Worm (Caenorhabditis elegans) whole organism, L1 larva: Measurements from ENCODE around the gene sri-60.
A peak's percentile ranks its signal among the peaks of the same experiment; 100 is the strongest.

Source experiments
- C04F5.9 ChIP-seq: sonication (generic microtip); optimal IDR thresholded peaks from 2 replicates; lab custom pipeline; 2016; ENCODE audit warnings: missing genetic modification characterization, missing compliant biosample characterization
- C16A3.4 ChIP-seq: fragments of 150-350 bp; optimal IDR thresholded peaks from 2 replicates; lab custom pipeline; 2014; ENCODE audit warnings: missing biosample characterization, missing genetic modification characterization
- C34B4.2 ChIP-seq: sonication (generic microtip); optimal IDR thresholded peaks from 2 replicates; lab custom pipeline; 2017; ENCODE audit warnings: mild to moderate bottlenecking, missing genetic modification characterization, missing compliant biosample characterization
- ama-1 ChIP-seq: fragments of 150-350 bp; optimal IDR thresholded peaks from 2 replicates; lab custom pipeline; 2014
- ceh-8 ChIP-seq: fragments of 200-800 bp; sonication (Bioruptor generic); optimal IDR thresholded peaks from 2 replicates; lab custom pipeline; 2018; ENCODE audit warnings: mild to moderate bottlenecking, missing genetic modification characterization, moderate library complexity, missing compliant biosample characterization
- ceh-82 ChIP-seq, 3 experiments: fragments of 150-350 bp in 1 of 3; sonication (generic microtip) in 2 of 3; optimal IDR thresholded peaks; 2 replicates each; lab custom pipeline; 2014 to 2017; ENCODE audit warnings: missing biosample characterization in 3 of 3, missing genetic modification characterization in 3 of 3
- ceh-88 ChIP-seq: fragments of 200-800 bp; sonication (Bioruptor generic); IDR thresholded peaks from 2 replicates; pipeline ENCODE4 v1.3.6; 2022; ENCODE audit warnings: missing genetic modification characterization, missing compliant biosample characterization
- efl-1 ChIP-seq, 4 experiments: fragments of 150-350 bp; optimal IDR thresholded peaks in 3 of 4; peaks in 1 of 4; 1 replicate in 1 of 4; 2 replicates in 3 of 4; lab custom pipeline; 2014; ENCODE audit warnings: missing biosample characterization in 2 of 4, missing genetic modification characterization in 2 of 4, missing genetic modification reagents in 2 of 4
- elt-2 ChIP-seq: sonication (generic microtip); optimal IDR thresholded peaks from 2 replicates; lab custom pipeline; 2016; ENCODE audit warnings: missing genetic modification characterization, mild to moderate bottlenecking, inconsistent platforms, missing compliant biosample characterization, missing genetic modification reagents
- fos-1 ChIP-seq: fragments of 150-350 bp; optimal IDR thresholded peaks from 2 replicates; lab custom pipeline; 2014; ENCODE audit warnings: missing biosample characterization, missing genetic modification characterization
- hlh-4 ChIP-seq: sonication (generic microtip); optimal IDR thresholded peaks from 2 replicates; lab custom pipeline; 2016; ENCODE audit warnings: mild to moderate bottlenecking, missing genetic modification characterization, missing compliant biosample characterization
- hpl-2 ChIP-seq: fragments of 150-350 bp; optimal IDR thresholded peaks from 2 replicates; lab custom pipeline; 2014; ENCODE audit warnings: missing biosample characterization, missing genetic modification reagents, missing genetic modification characterization
- irx-1 ChIP-seq: sonication (generic microtip); optimal IDR thresholded peaks from 2 replicates; lab custom pipeline; 2016; ENCODE audit warnings: missing genetic modification characterization, missing compliant biosample characterization
- lin-13 ChIP-seq: fragments of 150-350 bp; optimal IDR thresholded peaks from 2 replicates; lab custom pipeline; 2014; ENCODE audit warnings: missing biosample characterization, missing genetic modification reagents, missing genetic modification characterization
- lin-14 ChIP-seq: fragments of 200-800 bp; sonication (Bioruptor generic); optimal IDR thresholded peaks from 2 replicates; lab custom pipeline; 2018; ENCODE audit warnings: mild to moderate bottlenecking, missing genetic modification characterization, moderate library complexity, missing compliant biosample characterization
- lin-35 ChIP-seq, 2 experiments: fragments of 150-350 bp; optimal IDR thresholded peaks; 2 replicates each; lab custom pipeline; 2014; ENCODE audit warnings: missing biosample characterization in 2 of 2, missing genetic modification characterization in 2 of 2, missing genetic modification reagents in 2 of 2
- lin-39 ChIP-seq: fragments of 150-350 bp; optimal IDR thresholded peaks from 2 replicates; lab custom pipeline; 2014; ENCODE audit warnings: missing biosample characterization, missing genetic modification reagents, missing genetic modification characterization
- lsy-2 ChIP-seq, 2 experiments: fragments of 150-350 bp; optimal IDR thresholded peaks; 2 replicates each; lab custom pipeline; 2014; ENCODE audit warnings: missing biosample characterization in 2 of 2, missing genetic modification characterization in 2 of 2
- mef-2 ChIP-seq: fragments of 150-350 bp; optimal IDR thresholded peaks from 2 replicates; lab custom pipeline; 2014; ENCODE audit warnings: missing biosample characterization, missing genetic modification characterization
- mep-1 ChIP-seq: fragments of 150-350 bp; optimal IDR thresholded peaks from 2 replicates; lab custom pipeline; 2014; ENCODE audit warnings: missing biosample characterization, missing genetic modification characterization
- nhr-11 ChIP-seq: fragments of 150-350 bp; optimal IDR thresholded peaks from 2 replicates; lab custom pipeline; 2014; ENCODE audit warnings: missing biosample characterization, missing genetic modification characterization
- nhr-19 ChIP-seq: fragments of 200-800 bp; sonication (Bioruptor generic); conservative IDR thresholded peaks from 2 replicates; pipeline ENCODE4 v1.3.6; 2022; ENCODE audit warnings: missing genetic modification characterization, missing compliant biosample characterization
- nhr-28 ChIP-seq: fragments of 150-350 bp; optimal IDR thresholded peaks from 2 replicates; lab custom pipeline; 2014; ENCODE audit warnings: missing biosample characterization, missing genetic modification characterization
- nhr-47 ChIP-seq: sonication (generic microtip); optimal IDR thresholded peaks from 2 replicates; lab custom pipeline; 2016; ENCODE audit warnings: mild to moderate bottlenecking, missing genetic modification characterization, moderate library complexity, missing compliant biosample characterization
- nhr-76 ChIP-seq: sonication (generic microtip); optimal IDR thresholded peaks from 2 replicates; lab custom pipeline; 2017; ENCODE audit warnings: missing biosample characterization, missing genetic modification characterization
- pax-3 ChIP-seq: fragments of 200-800 bp; sonication (Bioruptor generic); optimal IDR thresholded peaks from 2 replicates; lab custom pipeline; 2018; ENCODE audit warnings: mild to moderate bottlenecking, missing genetic modification characterization, moderate library complexity, missing compliant biosample characterization
- rnt-1 ChIP-seq: sonication (generic microtip); optimal IDR thresholded peaks from 2 replicates; lab custom pipeline; 2016; ENCODE audit warnings: mild to moderate bottlenecking, missing genetic modification characterization, moderate library complexity, missing compliant biosample characterization
- snpc-4 ChIP-seq: fragments of 150-350 bp; optimal IDR thresholded peaks from 2 replicates; lab custom pipeline; 2014; ENCODE audit warnings: missing biosample characterization, missing genetic modification characterization
- swsn-7 ChIP-seq: sonication (generic microtip); optimal IDR thresholded peaks from 2 replicates; lab custom pipeline; 2016; ENCODE audit warnings: missing genetic modification characterization, missing compliant biosample characterization
- tbx-2 ChIP-seq: sonication (generic microtip); optimal IDR thresholded peaks from 2 replicates; lab custom pipeline; 2016; ENCODE audit warnings: missing genetic modification characterization, missing compliant biosample characterization
- tlp-1 ChIP-seq: fragments of 150-350 bp; optimal IDR thresholded peaks from 2 replicates; lab custom pipeline; 2014; ENCODE audit warnings: missing biosample characterization, missing genetic modification characterization
- unc-130 ChIP-seq: fragments of 150-350 bp; optimal IDR thresholded peaks from 2 replicates; lab custom pipeline; 2017; ENCODE audit warnings: missing biosample characterization, missing genetic modification characterization, inconsistent platforms
- unc-30 ChIP-seq: sonication (generic microtip); optimal IDR thresholded peaks from 2 replicates; lab custom pipeline; 2017; ENCODE audit warnings: missing biosample characterization, missing genetic modification characterization
- zip-4 ChIP-seq: fragments of 200-800 bp; sonication (Bioruptor generic); optimal IDR thresholded peaks from 2 replicates; lab custom pipeline; 2018; ENCODE audit warnings: mild to moderate bottlenecking, missing genetic modification characterization, moderate library complexity, missing compliant biosample characterization
- ztf-11 ChIP-seq, 2 experiments: sonication (generic microtip); optimal IDR thresholded peaks; 2 replicates each; lab custom pipeline; 2016 to 2017; ENCODE audit warnings: missing genetic modification characterization in 2 of 2, missing biosample characterization in 1 of 2, missing compliant biosample characterization in 1 of 2
- ztf-4 ChIP-seq: fragments of 150-350 bp; optimal IDR thresholded peaks from 2 replicates; lab custom pipeline; 2014; ENCODE audit warnings: missing biosample characterization, missing genetic modification characterization

sri-60 gene

DNA sequence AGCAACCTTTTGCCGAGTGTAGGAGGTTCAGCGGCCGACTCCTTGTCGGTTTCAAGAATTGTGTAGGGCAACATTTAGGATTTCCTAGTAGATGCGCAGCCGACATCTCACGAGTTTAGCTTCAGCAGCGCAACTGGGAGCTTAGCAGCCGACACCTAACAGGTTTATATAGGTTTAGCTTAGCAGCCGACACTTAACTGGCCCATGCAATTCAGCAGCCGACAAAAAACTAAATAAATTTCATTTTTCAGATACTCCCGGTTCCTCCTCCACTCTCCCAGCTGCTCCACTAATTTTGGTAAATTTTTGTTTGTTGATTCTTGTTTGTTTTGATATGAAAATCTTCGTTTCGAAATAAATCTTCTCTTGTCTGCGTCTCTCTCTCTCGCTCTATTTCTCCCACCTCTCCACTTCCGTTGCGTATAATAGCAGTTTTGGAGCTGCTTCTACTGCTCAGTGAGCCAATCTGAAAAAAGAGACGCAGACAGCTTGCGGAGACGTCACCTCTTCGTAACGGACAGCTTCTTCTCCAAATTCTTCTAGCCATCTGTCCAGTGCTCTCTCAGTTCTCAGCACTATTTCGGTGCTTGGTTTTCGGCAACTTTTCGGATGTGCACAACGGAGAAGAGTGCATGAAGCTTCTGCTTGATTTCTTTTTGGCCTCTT lies 45.4 kb upstream of the sri-60 start (continued):
- TF ChIP-seq unc-30 (tag; lab: Kevin White, UChicago): no peak
- TF ChIP-seq nhr-19: peak; percentile 16
- TF ChIP-seq, all 84 proteins: peak for 30

DNA sequence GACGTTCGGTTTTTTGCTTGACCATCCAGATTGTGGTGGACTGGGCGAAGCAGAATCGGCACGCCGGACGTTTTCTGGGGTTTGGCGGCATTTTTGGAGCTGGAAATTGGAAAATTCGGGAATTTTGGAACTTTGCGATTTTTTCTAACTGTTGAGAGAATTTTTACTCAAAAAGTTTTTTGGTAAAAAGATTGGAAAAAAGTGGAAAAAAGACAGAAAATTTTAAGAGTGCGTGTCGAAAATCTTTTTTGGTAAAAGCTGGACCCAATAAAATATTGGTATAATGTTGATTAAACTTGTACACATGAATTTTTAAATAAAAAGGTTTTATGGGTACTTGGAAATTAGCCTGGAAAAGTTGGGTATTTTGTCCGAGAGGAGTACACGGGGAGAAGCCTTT lies 39.6 kb upstream of the sri-60 start, which contains the start of gene T05A8.7:
TSS of gene T05A8.7 (minus strand) at position 101 of the 400 bp plus-strand sequence.
- TF ChIP-seq pax-3 (tag; lab: Kevin White, UChicago) (no peak), lin-39 (tag; lab: Kevin White, UChicago) (no peak), ceh-82 (tag; optimal IDR thresholded peaks at IDR 0.05; lab: Kevin White, UChicago) (no peak), lsy-2 (tag; optimal IDR thresholded peaks at IDR 0.05; lab: Kevin White, UChicago) (no peak), fos-1 (tag; lab: Kevin White, UChicago) (no peak), nhr-76 (tag; lab: Kevin White, UChicago) (no peak), elt-2 (no peak), unc-30 (tag; lab: Kevin White, UChicago) (no peak), lin-35 (GFP tag; optimal IDR thresholded peaks at IDR 0.05; lab: Kevin White, UChicago) (no peak), C04F5.9 (tag; lab: Kevin White, UChicago) (no peak), ztf-4 (tag; lab: Kevin White, UChicago) (no peak), hpl-2 (GFP tag; lab: Kevin White, UChicago) (no peak), swsn-7 (no peak), hlh-4 (no peak), ztf-11 (tag; optimal IDR thresholded peaks at IDR 0.05; lab: Kevin White, UChicago) (no peak), ceh-88 (GFP tag; lab: Robert Waterston, UW) (no peak), lin-13 (no peak), tlp-1 (tag; lab: Kevin White, UChicago) (no peak), lin-14 (no peak)

DNA sequence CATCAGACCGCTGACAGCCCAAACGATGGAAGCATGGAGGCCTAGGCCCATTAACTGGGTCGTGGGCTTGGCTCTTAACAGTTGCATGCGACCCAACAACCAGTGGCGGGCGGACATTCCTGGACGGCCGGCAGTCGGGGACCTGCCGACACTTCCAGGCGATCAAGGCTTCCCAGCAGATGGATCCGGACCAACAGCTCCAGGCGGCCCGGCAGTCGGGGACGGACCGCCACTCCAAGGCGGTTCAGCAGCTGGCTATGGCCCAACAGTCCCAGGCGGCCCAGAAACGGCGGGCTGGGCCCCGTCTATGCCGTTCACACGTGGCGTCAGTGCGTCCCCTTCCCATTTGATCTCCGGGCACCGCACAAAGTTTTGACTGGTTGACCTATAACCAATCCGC lies 38.7 kb upstream of the sri-60 start:
- TF ChIP-seq hlh-4 (no peak), ceh-8 (GFP tag; lab: Kevin White, UChicago) (peak; percentile 21), unc-30 (tag; lab: Kevin White, UChicago) (no peak), mep-1 (no peak)

ce11 chrII:2739619-2740018 lies 37.0 kb upstream of the sri-60 start, which contains the start of gene T05A8.6:
T05A8.6 (minus strand) TSS chrII:2739719.
- TF ChIP-seq snpc-4 (tag; lab: Kevin White, UChicago) (no peak), tbx-2 (tag; lab: Kevin White, UChicago) (no peak), ztf-4 (tag; lab: Kevin White, UChicago) (no peak), C16A3.4 (tag; lab: Kevin White, UChicago) (no peak), zip-4 (GFP tag; lab: Kevin White, UChicago) (no peak), rnt-1 (tag; lab: Kevin White, UChicago) (no peak), C34B4.2 (no peak), hpl-2 (GFP tag; lab: Kevin White, UChicago) (no peak), nhr-11 (tag; lab: Kevin White, UChicago) (no peak), irx-1 (tag; lab: Kevin White, UChicago) (no peak), nhr-28 (no peak), nhr-76 (tag; lab: Kevin White, UChicago) (no peak)

DNA sequence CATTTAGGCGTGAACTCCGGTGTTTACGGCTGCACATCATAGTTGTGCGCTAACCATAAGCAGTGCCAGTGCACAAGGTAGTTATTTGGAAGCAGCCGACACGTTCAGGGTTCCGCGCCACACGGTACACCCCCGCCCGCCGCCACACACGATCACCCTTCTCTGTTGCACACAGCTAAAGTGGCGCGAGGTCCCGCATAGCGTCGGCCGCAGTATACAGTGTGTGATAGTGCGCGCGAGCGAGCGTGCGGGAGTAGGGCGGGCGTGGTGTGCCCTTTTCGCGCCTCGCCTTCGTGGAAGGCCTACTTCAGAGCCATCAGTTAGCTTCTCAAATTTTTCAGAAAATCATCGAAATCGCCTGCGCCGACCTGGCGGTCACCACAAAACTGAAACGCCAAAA lies 34.3 kb upstream of the sri-60 start:
- no peak for TF ChIP-seq C04F5.9 (tag; lab: Kevin White, UChicago)
- no peak for TF ChIP-seq ama-1 (lab: Kevin White, UChicago)
- TF ChIP-seq unc-130: no peak
- no peak for TF ChIP-seq C16A3.4 (tag; lab: Kevin White, UChicago)
- TF ChIP-seq pax-3 (tag; lab: Kevin White, UChicago): no peak
- no peak for TF ChIP-seq nhr-47 (tag; lab: Kevin White, UChicago)
- no peak for TF ChIP-seq tlp-1 (tag; lab: Kevin White, UChicago)
- no peak for TF ChIP-seq mef-2 (tag; lab: Kevin White, UChicago)
- no peak for TF ChIP-seq efl-1 (optimal IDR thresholded peaks at IDR 0.05; lab: Kevin White, UChicago)
- TF ChIP-seq efl-1 (GFP tag; optimal IDR thresholded peaks at IDR 0.05 in 1 of 2; lab: Kevin White, UChicago): peak in 1 of 2 experiments; percentile 68
